Worm (Caenorhabditis elegans) whole organism, midembryonic: ENCODE results near the gene gsp-2.

ENCODE experiments used
- T22C8.4 ChIP-seq: fragments of 200-800 bp; sonication (Bioruptor generic); IDR thresholded peaks from 2 replicates; pipeline ENCODE4 v1.3.6; 2022; ENCODE audit warnings: missing genetic modification characterization, missing compliant biosample characterization
- flt-1 ChIP-seq: fragments of 200-800 bp; sonication (Bioruptor generic); IDR thresholded peaks from 2 replicates; pipeline ENCODE4 v1.3.6; 2022; ENCODE audit warnings: missing genetic modification characterization, missing compliant biosample characterization

ce11 chrIII:7300763-7301162 lies 35.6 kb upstream of the gsp-2 start:
- TF ChIP-seq T22C8.4 (no peak), flt-1 (no peak)
